Worm (Caenorhabditis elegans) whole organism, late embryonic: ENCODE data around the gene C02F5.10.

ENCODE experiments used
- ama-1 ChIP-seq: fragments of 150-350 bp; optimal IDR thresholded peaks from 2 replicates; lab custom pipeline; 2014
- lin-11 ChIP-seq: fragments of 200-800 bp; sonication (Bioruptor generic); optimal IDR thresholded peaks from 2 replicates; lab custom pipeline; 2018; ENCODE audit warnings: mild to moderate bottlenecking, missing genetic modification characterization, missing compliant biosample characterization
- pha-2 ChIP-seq: sonication (generic microtip); optimal IDR thresholded peaks from 2 replicates; lab custom pipeline; 2017; ENCODE audit warnings: mild to moderate bottlenecking, missing genetic modification characterization, missing compliant biosample characterization
- pqm-1 ChIP-seq: sonication (generic microtip); optimal IDR thresholded peaks from 2 replicates; lab custom pipeline; 2016; ENCODE audit warnings: missing genetic modification characterization, missing compliant biosample characterization
- rnt-1 ChIP-seq: sonication (generic microtip); optimal IDR thresholded peaks from 2 replicates; lab custom pipeline; 2016; ENCODE audit warnings: missing genetic modification characterization, missing compliant biosample characterization

DNA sequence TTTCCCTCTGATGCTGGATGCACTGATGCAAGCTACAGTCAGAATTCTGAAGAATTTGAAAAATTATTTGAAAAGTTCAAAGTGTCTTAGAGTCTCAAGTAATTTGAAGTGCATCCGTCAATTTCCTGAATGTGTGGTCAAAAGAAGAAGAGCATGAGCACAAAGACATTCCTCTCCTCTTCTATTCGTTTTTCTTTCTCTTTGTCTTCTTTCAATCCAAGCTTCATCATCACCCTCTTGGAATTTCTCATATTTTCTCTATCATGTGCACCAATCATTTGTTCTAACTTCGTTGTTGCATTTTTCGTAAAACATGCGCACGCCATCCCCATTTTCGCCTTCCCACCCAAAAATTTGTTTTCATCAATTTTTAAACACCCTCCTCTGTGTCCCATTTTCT, 36.7 kb upstream of the C02F5.10 start:
- TF ChIP-seq ama-1 (lab: Kevin White, UChicago) (no peak), rnt-1 (tag; lab: Kevin White, UChicago) (no peak), lin-11 (no peak), pha-2 (tag; lab: Kevin White, UChicago) (no peak), pqm-1 (tag; lab: Kevin White, UChicago) (no peak)
